Worm (Caenorhabditis elegans): ENCODE data around the gene grd-5.

DNA sequence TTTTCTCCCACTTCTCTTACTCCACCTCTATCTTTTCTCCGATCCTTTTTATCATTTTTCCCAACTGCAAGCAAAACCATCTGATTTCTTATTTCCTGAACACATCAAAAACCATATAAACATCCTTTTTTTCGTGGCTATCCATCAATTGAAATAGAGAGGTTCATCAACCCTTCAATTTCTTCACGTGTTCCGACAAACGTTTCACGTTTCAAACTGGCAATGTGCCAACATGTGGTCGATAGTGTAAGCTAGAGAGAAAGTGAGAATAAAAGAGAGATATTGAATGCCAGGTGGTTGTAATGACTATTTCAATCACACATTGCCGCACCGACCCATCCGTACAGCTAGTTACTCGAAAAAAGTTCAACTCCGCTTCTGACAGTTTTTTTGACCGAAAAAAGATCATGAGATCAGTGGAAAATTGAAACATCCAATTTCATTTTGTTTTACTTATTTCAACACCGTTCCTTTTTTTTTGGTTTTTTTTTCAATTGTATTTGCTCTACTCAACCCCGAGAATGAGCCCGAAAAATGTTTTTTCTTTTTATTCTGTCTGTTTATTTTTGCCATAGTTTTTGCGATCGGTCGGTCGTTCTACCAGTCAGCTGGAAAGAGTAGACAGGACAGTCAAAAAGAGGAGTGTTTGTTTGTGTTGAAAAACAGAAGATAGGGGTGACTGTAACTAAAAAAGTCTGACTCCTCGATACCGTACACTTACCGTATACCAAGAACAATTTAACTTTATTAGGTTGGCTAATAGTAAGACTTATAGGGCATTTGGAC is 39.9 kb downstream of the grd-5 start:
- TF ChIP-seq ztf-11 (tag; optimal IDR thresholded peaks at IDR 0.05) (no peak), nhr-76 (tag; optimal IDR thresholded peaks at IDR 0.05) (no peak), nhr-11 (tag; optimal IDR thresholded peaks at IDR 0.05) (no peak), snu-23 (GFP tag; optimal IDR thresholded peaks at IDR 0.05) (peak; percentile 43), lsy-2 (tag; optimal IDR thresholded peaks at IDR 0.05) (peak in 1 of 2 experiments; percentile 52), nhr-12 (tag; optimal IDR thresholded peaks at IDR 0.05) (no peak), unc-62 (GFP tag; optimal IDR thresholded peaks at IDR 0.05) (no peak), ztf-4 (tag; optimal IDR thresholded peaks at IDR 0.05) (peak; percentile 7)
